Worm (Caenorhabditis elegans): ENCODE measurements around the gene ccch-1.

DNA sequence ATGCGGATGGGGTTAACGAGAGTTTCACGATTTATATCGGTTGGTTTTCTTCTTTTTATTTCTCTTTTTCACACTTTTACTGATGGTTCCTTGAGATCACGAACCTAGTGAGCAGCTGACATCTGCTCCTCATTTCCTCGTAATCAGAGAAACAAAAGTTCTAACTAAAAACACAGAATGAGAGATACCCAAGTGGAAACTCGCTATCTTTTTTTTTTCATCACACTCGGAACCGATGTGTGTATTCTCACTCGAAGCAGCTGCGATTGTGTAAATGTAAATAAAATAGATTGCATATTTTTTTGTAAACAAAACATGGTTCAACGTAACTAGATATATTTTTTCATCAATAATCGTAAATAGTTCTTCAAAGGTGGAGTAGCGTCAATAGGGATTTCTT is 21.3 kb upstream of the ccch-1 start:
- TF ChIP-seq ref-1 (GFP tag; conservative IDR thresholded peaks at IDR 0.05) (no peak), flt-1 (GFP tag; IDR thresholded peaks at IDR 0.05) (no peak)

Measured in whole organism, midembryonic.